Worm (Caenorhabditis elegans): ENCODE data around the gene F53F1.6.

DNA sequence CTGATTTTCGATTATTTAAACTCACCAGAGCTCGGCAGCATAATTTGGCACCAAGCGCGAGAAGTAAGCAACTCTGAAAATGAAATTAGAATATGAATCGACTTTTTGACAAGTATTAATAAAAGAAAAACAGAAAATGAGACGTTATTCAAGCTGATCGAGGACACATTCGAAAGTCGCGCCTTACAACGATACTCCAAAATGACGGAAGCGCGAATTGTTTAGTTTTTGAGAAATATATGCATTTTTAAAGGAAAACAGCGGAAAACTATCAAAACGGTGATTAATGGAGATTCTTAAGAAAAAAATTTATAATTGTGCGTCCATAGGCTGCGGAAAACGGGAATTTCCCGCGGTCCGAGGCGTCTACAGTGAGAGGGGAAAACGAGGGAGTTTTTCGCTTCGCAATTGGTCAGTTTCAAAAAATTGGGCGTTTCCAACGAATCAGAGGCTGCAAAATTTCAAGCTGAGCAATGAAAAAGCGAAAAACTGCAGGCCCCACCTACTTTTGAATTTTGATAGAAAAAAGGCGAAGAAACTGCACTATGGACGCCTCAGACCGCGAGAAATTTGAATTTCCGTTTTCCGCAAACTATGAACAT is 20.2 kb upstream of the F53F1.6 start, which contains the start of gene mes-4:
- TF ChIP-seq daf-12 (tag; optimal IDR thresholded peaks at IDR 0.05) (no peak), skn-1 (tag; optimal IDR thresholded peaks at IDR 0.05) (no peak), nhr-77 (tag; optimal IDR thresholded peaks at IDR 0.05) (no peak), nhr-25 (tag; optimal IDR thresholded peaks at IDR 0.05) (no peak), fos-1 (tag; optimal IDR thresholded peaks at IDR 0.05) (no peak), ZK546.5 (tag; optimal IDR thresholded peaks at IDR 0.05) (no peak), nhr-23 (tag; optimal IDR thresholded peaks at IDR 0.05) (no peak), unc-39 (tag; optimal IDR thresholded peaks at IDR 0.05) (no peak), nhr-11 (tag; optimal IDR thresholded peaks at IDR 0.05) (no peak), nhr-67 (tag; optimal IDR thresholded peaks at IDR 0.05) (no peak)
